Worm (Caenorhabditis elegans) whole organism, midembryonic: ENCODE results near the gene aakg-3.

ENCODE experiments used
- T22C8.4 ChIP-seq: fragments of 200-800 bp; sonication (Bioruptor generic); IDR thresholded peaks from 2 replicates; pipeline ENCODE4 v1.3.6; 2022; ENCODE audit warnings: missing genetic modification characterization, missing compliant biosample characterization
- cog-1 ChIP-seq: sonication (generic microtip); optimal IDR thresholded peaks from 2 replicates; lab custom pipeline; 2016; ENCODE audit warnings: missing genetic modification characterization, missing compliant biosample characterization
- flt-1 ChIP-seq: fragments of 200-800 bp; sonication (Bioruptor generic); IDR thresholded peaks from 2 replicates; pipeline ENCODE4 v1.3.6; 2022; ENCODE audit warnings: missing genetic modification characterization, missing compliant biosample characterization
- klf-2 ChIP-seq: fragments of 200-800 bp; sonication (Bioruptor generic); conservative IDR thresholded peaks from 2 replicates; pipeline ENCODE4 v1.3.6; 2022; ENCODE audit warnings: missing genetic modification reagents, missing genetic modification characterization, missing compliant biosample characterization
- med-1 ChIP-seq: sonication (generic microtip); optimal IDR thresholded peaks from 2 replicates; lab custom pipeline; 2017; ENCODE audit warnings: missing genetic modification characterization, mild to moderate bottlenecking, missing compliant biosample characterization, antibody characterized with exemption, missing genetic modification reagents; ENCODE audit not compliant: insufficient read depth
- ref-1 ChIP-seq: fragments of 200-800 bp; sonication (Bioruptor generic); conservative IDR thresholded peaks from 2 replicates; pipeline ENCODE4 v1.3.6; 2022; ENCODE audit warnings: missing genetic modification reagents, missing genetic modification characterization, missing compliant biosample characterization
- tab-1 ChIP-seq: fragments of 200-800 bp; sonication (Bioruptor generic); IDR thresholded peaks from 2 replicates; pipeline ENCODE4 v1.3.6; 2022; ENCODE audit warnings: missing genetic modification characterization, missing compliant biosample characterization
- ztf-23 ChIP-seq: fragments of 200-800 bp; sonication (Bioruptor generic); IDR thresholded peaks from 2 replicates; pipeline ENCODE4 v1.3.6; 2022; ENCODE audit warnings: missing genetic modification reagents, missing genetic modification characterization, missing compliant biosample characterization
- ztf-29 ChIP-seq: fragments of 200-800 bp; sonication (Bioruptor generic); IDR thresholded peaks from 2 replicates; pipeline ENCODE4 v1.3.6; 2022; ENCODE audit warnings: missing genetic modification reagents, missing genetic modification characterization, missing compliant biosample characterization

Gene aakg-3

DNA sequence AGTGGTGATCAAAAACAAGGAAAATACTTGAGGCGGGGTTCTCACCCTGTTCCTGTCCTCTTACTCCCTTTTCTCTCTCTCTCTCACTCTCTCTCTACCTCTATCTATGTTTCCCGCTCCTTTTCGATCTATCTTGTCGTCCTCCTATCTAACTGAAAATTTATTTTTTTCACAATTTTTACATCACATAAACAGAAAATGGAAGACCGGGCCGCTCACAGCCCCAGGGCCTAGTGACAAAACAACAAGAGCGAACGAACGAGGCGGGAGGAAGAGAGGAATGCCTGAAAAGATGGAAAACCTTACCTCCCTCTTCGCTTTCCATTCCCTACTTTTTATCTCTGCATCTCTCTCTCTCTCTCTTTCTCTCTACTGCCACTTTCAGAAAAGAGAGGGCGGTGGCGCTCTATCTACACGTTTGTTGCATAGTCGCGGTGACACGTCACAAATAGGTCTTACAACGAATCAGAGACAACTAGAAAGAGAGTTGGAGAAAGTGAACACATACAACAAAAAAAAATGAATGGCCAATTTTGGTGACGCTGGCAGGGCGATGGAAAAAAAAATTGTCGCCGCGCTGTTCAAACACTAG, 5.3 kb upstream of the aakg-3 start:
- TF ChIP-seq flt-1 (GFP tag; lab: Robert Waterston, UW) (no peak), T22C8.4 (no peak), klf-2 (GFP tag; lab: Robert Waterston, UW) (no peak), ztf-23 (no peak), med-1 (no peak), cog-1 (tag; lab: Kevin White, UChicago) (no peak), ref-1 (GFP tag; lab: Robert Waterston, UW) (no peak)

DNA sequence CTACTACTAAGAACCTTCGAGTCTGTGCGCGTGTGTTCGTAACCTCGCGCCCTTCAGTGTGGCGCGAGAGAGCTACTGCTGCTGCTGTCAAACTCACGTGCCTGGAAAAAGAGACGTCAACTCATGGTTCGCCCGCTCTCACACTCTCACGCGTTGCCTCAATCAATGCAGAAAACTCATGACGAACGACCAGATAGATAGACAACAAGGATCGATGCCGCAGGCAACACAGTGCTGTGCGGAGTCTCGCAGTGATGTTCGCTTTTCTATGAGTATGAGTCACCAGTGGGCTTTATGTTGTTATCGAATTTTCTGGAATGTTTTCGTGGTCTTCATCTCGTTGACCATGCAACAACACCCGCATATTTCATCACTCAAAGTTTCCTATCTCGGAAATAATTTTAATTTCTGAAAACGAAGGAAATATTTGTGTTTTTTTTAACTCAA, 4.7 kb upstream of the aakg-3 start:
- no peak for TF ChIP-seq med-1
- TF ChIP-seq ztf-29 (GFP tag; lab: Robert Waterston, UW): no peak
- TF ChIP-seq cog-1 (tag; lab: Kevin White, UChicago): no peak
- TF ChIP-seq ztf-23: no peak
- no peak for TF ChIP-seq flt-1 (GFP tag; lab: Robert Waterston, UW)
- no peak for TF ChIP-seq tab-1 (GFP tag; lab: Robert Waterston, UW)
- TF ChIP-seq klf-2 (GFP tag; lab: Robert Waterston, UW): no peak
- no peak for TF ChIP-seq ref-1 (GFP tag; lab: Robert Waterston, UW)
- TF ChIP-seq T22C8.4: no peak

DNA sequence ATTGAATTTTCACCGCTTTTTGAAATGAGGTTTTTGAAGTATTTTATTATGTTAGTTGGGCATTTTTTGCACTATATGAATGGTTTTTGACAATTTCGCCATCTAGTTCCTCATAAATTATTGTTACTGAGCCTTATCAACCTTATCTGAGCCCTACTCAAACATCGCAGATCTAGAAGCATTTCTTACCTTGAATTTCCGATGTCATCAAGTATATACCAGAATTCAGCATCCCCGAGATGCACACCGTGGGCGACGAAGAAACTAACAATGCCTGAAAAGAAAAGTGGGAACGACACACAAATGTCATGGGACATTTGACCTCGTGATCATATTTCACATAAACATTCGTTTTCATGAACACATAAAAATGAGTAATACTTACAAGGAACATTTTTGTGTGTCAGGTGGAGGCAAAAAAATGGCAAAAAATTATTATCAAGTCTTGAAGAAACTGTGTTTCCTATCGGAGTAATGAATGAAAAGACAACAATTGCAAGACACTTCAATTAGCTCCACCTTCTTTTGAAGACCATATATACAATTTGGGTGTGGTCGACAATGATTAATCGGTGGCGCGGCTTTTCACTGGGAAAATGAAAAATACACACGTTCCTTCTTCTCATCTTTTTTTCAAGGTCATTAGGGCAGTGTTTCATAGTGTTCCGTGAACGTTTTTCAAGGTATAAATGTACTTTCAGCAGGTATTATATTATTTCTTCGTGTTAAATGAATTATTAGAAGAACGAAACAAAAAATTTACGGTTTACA, 3.8 kb upstream of the aakg-3 start:
- TF ChIP-seq T22C8.4 (no peak), ztf-29 (GFP tag; lab: Robert Waterston, UW) (no peak), med-1 (no peak), klf-2 (GFP tag; lab: Robert Waterston, UW) (no peak), ref-1 (GFP tag; lab: Robert Waterston, UW) (no peak), ztf-23 (no peak), flt-1 (GFP tag; lab: Robert Waterston, UW) (no peak), tab-1 (GFP tag; lab: Robert Waterston, UW) (no peak), cog-1 (tag; lab: Kevin White, UChicago) (no peak)

DNA sequence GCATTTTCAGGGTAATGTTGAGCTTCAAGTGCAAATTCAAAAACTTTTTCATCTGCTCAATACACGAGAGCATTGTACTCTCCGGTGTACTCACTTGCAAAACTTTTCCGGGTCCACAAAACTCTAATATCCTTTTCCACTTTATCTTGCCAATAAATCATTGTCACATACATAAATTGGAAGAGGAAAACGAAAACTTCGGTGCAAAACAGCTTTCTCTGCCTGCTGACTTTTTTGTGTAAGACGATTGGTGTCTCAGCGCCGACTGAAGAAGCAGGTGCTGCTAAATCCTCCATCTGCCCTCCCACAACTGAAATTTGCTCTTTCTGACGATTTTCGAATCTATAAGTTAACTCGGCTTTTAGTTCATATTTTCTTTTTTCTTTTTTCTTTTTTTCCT, 827 bp upstream of the aakg-3 start:
- no peak for TF ChIP-seq flt-1 (GFP tag; lab: Robert Waterston, UW)

DNA sequence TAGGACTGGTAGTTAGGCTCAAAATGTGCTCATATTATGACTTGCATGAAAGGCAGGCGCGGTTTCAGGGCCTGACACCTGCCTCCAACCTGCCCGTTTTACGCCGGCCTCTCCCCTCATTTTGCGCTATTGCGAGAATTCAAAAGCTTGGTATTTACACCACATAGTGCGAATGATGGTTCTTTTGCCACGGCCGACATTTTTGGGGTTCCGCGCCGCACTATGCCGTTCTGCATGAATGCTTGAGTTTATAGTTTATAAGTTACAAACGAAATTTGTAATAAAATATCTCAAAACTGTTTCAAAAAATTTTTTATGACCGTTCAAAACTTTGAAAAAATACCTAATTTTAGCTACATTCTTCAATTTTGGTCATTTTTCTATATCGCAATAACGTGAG, 1.9 kb downstream of the aakg-3 start:
- TF ChIP-seq ztf-29 (GFP tag; lab: Robert Waterston, UW) (no peak), med-1 (no peak), ref-1 (GFP tag; lab: Robert Waterston, UW) (no peak), flt-1 (GFP tag; lab: Robert Waterston, UW) (no peak), T22C8.4 (no peak), klf-2 (GFP tag; lab: Robert Waterston, UW) (no peak), ztf-23 (no peak), cog-1 (tag; lab: Kevin White, UChicago) (no peak), tab-1 (GFP tag; lab: Robert Waterston, UW) (no peak)

DNA sequence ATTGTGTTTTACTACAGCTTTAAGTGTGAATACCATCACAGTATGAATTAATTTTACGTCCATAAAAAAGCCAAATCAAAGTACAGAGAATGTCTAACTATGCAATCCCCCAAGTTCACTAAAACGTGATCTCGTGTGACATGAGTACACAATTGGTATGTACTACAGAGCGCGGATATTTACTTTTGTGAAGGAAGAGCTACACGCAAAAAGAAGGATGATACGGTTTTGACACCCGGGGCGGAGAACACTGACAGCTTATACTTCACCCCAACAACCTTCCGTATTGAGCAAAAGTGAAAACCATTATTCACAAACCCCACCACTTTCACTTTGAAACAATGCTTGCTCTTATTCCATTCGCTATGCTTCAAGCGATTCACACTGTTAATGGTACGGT, 5.5 kb downstream of the aakg-3 start, which contains the start of gene nspg-5:
Gene nspg-5 (plus strand): TSS at position 301 of the 400 bp plus-strand sequence.
- TF ChIP-seq ztf-29 (GFP tag; lab: Robert Waterston, UW) (no peak), ztf-23 (no peak), T22C8.4 (no peak), flt-1 (GFP tag; lab: Robert Waterston, UW) (no peak), med-1 (no peak), cog-1 (tag; lab: Kevin White, UChicago) (no peak), tab-1 (GFP tag; lab: Robert Waterston, UW) (no peak), ref-1 (GFP tag; lab: Robert Waterston, UW) (no peak), klf-2 (GFP tag; lab: Robert Waterston, UW) (no peak)

DNA sequence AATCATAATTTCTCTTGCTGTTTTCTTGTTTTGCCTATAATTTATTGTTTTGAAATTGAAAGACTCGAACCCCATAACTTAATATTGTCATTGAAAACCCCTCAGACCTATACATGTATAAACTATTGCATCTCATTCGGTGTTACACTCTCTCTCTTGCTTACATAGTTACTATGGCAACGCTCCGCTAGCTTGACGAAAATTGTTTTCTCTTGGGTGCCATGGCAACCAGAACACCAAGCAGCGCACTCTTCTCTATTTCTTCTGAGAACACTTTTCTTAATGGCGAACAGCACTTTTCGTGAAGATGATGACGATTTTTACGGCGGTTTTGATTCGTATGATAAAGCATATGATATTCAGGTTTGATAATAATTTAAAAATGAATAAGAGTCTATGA, 7.7 kb downstream of the aakg-3 start, which contains the start of gene osm-5:
Gene osm-5 (plus strand): TSS at position 268 of the 400 bp plus-strand sequence.
- TF ChIP-seq ref-1 (GFP tag; lab: Robert Waterston, UW) (no peak), ztf-23 (no peak), cog-1 (tag; lab: Kevin White, UChicago) (no peak), klf-2 (GFP tag; lab: Robert Waterston, UW) (no peak), T22C8.4 (no peak), med-1 (no peak), ztf-29 (GFP tag; lab: Robert Waterston, UW) (no peak), flt-1 (GFP tag; lab: Robert Waterston, UW) (no peak), tab-1 (GFP tag; lab: Robert Waterston, UW) (no peak)

DNA sequence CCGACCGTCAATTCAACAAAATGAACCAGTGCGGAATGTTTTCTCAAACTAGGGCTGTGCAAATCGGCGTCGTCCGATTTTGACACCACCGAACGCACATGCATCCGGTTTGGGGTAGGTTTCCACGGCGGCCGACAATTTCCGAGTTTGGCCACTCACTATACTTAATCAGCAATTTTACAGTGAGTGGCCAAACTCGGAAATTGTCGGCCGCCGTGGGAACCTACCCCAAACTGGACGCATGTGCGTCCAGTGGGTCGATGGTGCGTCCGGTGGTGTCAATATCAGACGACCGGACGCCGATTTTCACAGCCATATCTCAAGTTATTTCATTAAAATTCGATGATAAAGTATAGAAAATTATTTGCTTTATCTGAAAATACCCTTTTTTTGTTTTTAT, 13.9 kb downstream of the aakg-3 start:
- TF ChIP-seq flt-1 (GFP tag; lab: Robert Waterston, UW) (no peak), ref-1 (GFP tag; lab: Robert Waterston, UW) (no peak), ztf-23 (no peak), med-1 (no peak), tab-1 (GFP tag; lab: Robert Waterston, UW) (no peak), ztf-29 (GFP tag; lab: Robert Waterston, UW) (no peak)

DNA sequence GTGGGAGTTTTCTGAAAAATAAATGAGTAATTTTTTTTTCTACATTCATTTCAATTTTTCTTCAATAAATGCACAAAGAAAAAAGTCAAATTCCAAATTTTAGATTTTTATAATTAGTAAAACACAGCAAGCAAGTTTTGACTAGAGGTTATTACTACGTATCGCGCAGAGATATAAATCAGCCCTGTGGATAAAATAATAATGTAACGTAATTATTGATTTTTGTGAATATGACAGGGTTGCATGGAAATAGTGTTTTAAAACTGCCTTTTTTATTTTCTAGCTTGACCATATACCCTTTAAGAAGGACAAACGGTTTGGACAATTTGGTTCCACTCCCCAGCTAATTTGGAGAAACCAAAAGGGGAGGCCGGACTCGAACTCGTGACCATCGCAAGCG, 20.1 kb downstream of the aakg-3 start:
- TF ChIP-seq cog-1 (tag; lab: Kevin White, UChicago): no peak
- TF ChIP-seq ztf-23: no peak
- TF ChIP-seq T22C8.4: 0 out of 2 replicates have a peak, but pooled peaks have one; percentile 33
- TF ChIP-seq med-1: no peak
- no peak for TF ChIP-seq ref-1 (GFP tag; lab: Robert Waterston, UW)
- TF ChIP-seq klf-2 (GFP tag; lab: Robert Waterston, UW): no peak

DNA sequence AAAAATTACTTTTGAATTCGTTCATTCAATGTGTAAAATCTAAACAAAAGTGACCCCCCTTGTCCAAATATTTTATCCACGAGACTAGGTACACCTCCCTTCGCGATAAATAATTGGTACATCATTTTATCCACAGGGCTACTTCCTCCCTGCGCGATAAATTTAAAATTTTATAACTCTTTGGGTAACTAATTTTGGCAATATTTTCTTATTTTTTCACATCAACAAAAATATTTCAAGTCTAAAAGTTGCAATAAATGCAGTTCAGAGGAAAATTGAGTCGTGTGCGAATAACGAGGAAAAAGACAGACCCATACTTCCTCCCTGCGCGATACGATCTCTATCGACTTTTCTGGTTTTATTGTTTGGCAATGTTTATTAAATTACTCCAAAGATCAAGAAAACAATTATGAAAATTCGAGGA, 20.7 kb downstream of the aakg-3 start:
- TF ChIP-seq cog-1 (tag; lab: Kevin White, UChicago) (peak; percentile 98), flt-1 (GFP tag; lab: Robert Waterston, UW) (peak; percentile 88), tab-1 (GFP tag; lab: Robert Waterston, UW) (0 out of 2 replicates have a peak, but pooled peaks have one; percentile 45), klf-2 (GFP tag; lab: Robert Waterston, UW) (peak; percentile 87), ztf-29 (GFP tag; lab: Robert Waterston, UW) (no peak; the same call in 1 of the 2 replicates), ref-1 (GFP tag; lab: Robert Waterston, UW) (no peak), ztf-23 (peak; percentile 83), T22C8.4 (peak; percentile 57; the same call in 1 of the 2 replicates), med-1 (peak; percentile 57)
